Worm (Caenorhabditis elegans): ENCODE data around the gene ztf-30.

- no peak for TF ChIP-seq unc-62 (GFP tag; optimal IDR thresholded peaks at IDR 0.05)
- TF ChIP-seq mdl-1 (tag; optimal IDR thresholded peaks at IDR 0.05), result no peak
- TF ChIP-seq ceh-82 (tag; optimal IDR thresholded peaks at IDR 0.05), result no peak
- TF ChIP-seq ama-1 (optimal IDR thresholded peaks at IDR 0.05), result no peak
- no peak for TF ChIP-seq nhr-237 (tag; optimal IDR thresholded peaks at IDR 0.05)
- no peak for TF ChIP-seq ztf-4 (tag; optimal IDR thresholded peaks at IDR 0.05)
- TF ChIP-seq elt-1 (tag; optimal IDR thresholded peaks at IDR 0.05), result no peak
- TF ChIP-seq nhr-77 (tag; optimal IDR thresholded peaks at IDR 0.05), result no peak
- TF ChIP-seq tbx-2 (tag; optimal IDR thresholded peaks at IDR 0.05), result no peak
- TF ChIP-seq pqm-1 (tag; optimal IDR thresholded peaks at IDR 0.05), result no peak
- no peak for TF ChIP-seq snpc-4 (tag; optimal IDR thresholded peaks at IDR 0.05)
- TF ChIP-seq aly-2 (tag; optimal IDR thresholded peaks at IDR 0.05), result no peak
- TF ChIP-seq nhr-12 (tag; optimal IDR thresholded peaks at IDR 0.05), result no peak
These were observed 978 bp downstream of the ztf-30 start for ce11 chrIII:8596692-8597091.
